Fruit fly (Drosophila melanogaster): ENCODE measurements around the gene crp.

The crp gene

DNA sequence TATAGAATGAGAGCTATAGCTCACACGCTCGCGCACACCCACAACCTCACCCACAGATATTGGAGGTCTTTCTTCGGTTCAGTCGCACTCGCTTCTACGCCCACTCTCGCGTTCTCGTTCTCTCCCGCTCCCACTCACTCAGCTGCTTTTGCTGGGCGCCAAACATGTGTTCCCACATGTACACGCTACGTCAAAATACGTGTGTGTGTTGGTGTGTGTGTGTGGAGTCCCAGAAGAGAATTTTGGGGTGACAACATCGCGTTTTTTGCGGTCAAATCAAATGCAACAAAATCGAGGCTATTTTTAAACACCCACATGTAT is 16.1 kb downstream of the crp start (continued):
- no peak for TF ChIP-seq esg (GFP tag; conservative IDR thresholded peaks at IDR 0.05)
- TF ChIP-seq da (GFP tag; optimal IDR thresholded peaks at IDR 0.05): peak; percentile 55
- TF ChIP-seq Fer1 (GFP tag; optimal IDR thresholded peaks at IDR 0.05): peak; percentile 33
- peak; percentile 71 for TF ChIP-seq sug (tag; optimal IDR thresholded peaks at IDR 0.05)
- no peak for TF ChIP-seq Nf-YB (GFP tag; optimal IDR thresholded peaks at IDR 0.05)
- no peak for TF ChIP-seq CG7271 (tag; optimal IDR thresholded peaks at IDR 0.05)
- peak; percentile 13 for TF ChIP-seq CG11504 (tag; optimal IDR thresholded peaks at IDR 0.05)
- peak; percentile 21 for TF ChIP-seq gro (GFP tag; optimal IDR thresholded peaks at IDR 0.05)
- TF ChIP-seq jing (GFP tag; optimal IDR thresholded peaks at IDR 0.05): no peak
- peak; percentile 89 for TF ChIP-seq ftz-f1 (GFP tag; optimal IDR thresholded peaks at IDR 0.05)
- no peak for TF ChIP-seq CG4820 (GFP tag; optimal IDR thresholded peaks at IDR 0.05)
- no peak for TF ChIP-seq CG4424 (GFP tag; optimal IDR thresholded peaks at IDR 0.05)
- TF ChIP-seq CG8089 (GFP tag; optimal IDR thresholded peaks at IDR 0.05): no peak
- TF ChIP-seq CG1832 (GFP tag; optimal IDR thresholded peaks at IDR 0.05): peak; percentile 89
- TF ChIP-seq bcd (GFP tag; optimal IDR thresholded peaks at IDR 0.05): no peak
- TF ChIP-seq Side (GFP tag; optimal IDR thresholded peaks at IDR 0.05): peak; percentile 6
- TF ChIP-seq luna (GFP tag; optimal IDR thresholded peaks at IDR 0.05): peak; percentile 13
- no peak for TF ChIP-seq fd64A (GFP tag; optimal IDR thresholded peaks at IDR 0.05)
- no peak for TF ChIP-seq Dad (GFP tag; optimal IDR thresholded peaks at IDR 0.05)
- TF ChIP-seq kah (GFP tag; optimal IDR thresholded peaks at IDR 0.05): peak; percentile 23
- peak; percentile 62 for TF ChIP-seq chn (GFP tag; optimal IDR thresholded peaks at IDR 0.05)
- peak in 1 of 2 experiments; percentile 17 for TF ChIP-seq Pdp1 (GFP tag; optimal IDR thresholded peaks at IDR 0.05)
- peak; percentile 65 for TF ChIP-seq run (tag; optimal IDR thresholded peaks at IDR 0.05)
- TF ChIP-seq Fer3 (tag; optimal IDR thresholded peaks at IDR 0.05): no peak
- TF ChIP-seq CG12769 (tag; optimal IDR thresholded peaks at IDR 0.05): peak; percentile 97
- TF ChIP-seq Trl (optimal IDR thresholded peaks at IDR 0.05): peak; percentile 66 to 89
- TF ChIP-seq Trl (GFP tag; optimal IDR thresholded peaks at IDR 0.05): no peak
- TF ChIP-seq mirr (GFP tag; optimal IDR thresholded peaks at IDR 0.05): peak; percentile 88
- peak; percentile 71 for TF ChIP-seq CG10543 (GFP tag; optimal IDR thresholded peaks at IDR 0.05)

- TF ChIP-seq CG10654 (GFP tag; optimal IDR thresholded peaks at IDR 0.05) (no peak), CG7839 (tag; optimal IDR thresholded peaks at IDR 0.05) (peak; percentile 33), CG2199 (GFP tag; IDR thresholded peaks at IDR 0.05) (no peak), ase (GFP tag; IDR thresholded peaks at IDR 0.05) (no peak), CG12104 (GFP tag; optimal IDR thresholded peaks at IDR 0.05) (no peak), CG8281 (tag; optimal IDR thresholded peaks at IDR 0.05) (no peak), E2f2 (GFP tag; IDR thresholded peaks at IDR 0.05) (no peak), Tbp (GFP tag; optimal IDR thresholded peaks at IDR 0.05) (no peak), CG8478 (optimal IDR thresholded peaks at IDR 0.05) (no peak), Dfd (GFP tag; optimal IDR thresholded peaks at IDR 0.05) (no peak), Deaf1 (tag; optimal IDR thresholded peaks at IDR 0.05) (peak; percentile 6), ttk (GFP tag; IDR thresholded peaks at IDR 0.05) (no peak), amos (GFP tag; IDR thresholded peaks at IDR 0.05; ENCODE audit: partially characterized antibody) (no peak), CG8944 (GFP tag; optimal IDR thresholded peaks at IDR 0.05) (no peak), CG6813 (GFP tag; optimal IDR thresholded peaks at IDR 0.05) (no peak), CG18599 (GFP tag; optimal IDR thresholded peaks at IDR 0.05) (peak; percentile 46), tna (GFP tag; IDR thresholded peaks at IDR 0.05; ENCODE audit: partially characterized antibody) (no peak), CHES-1-like (GFP tag; optimal IDR thresholded peaks at IDR 0.05) (peak; percentile 22), Oaz (GFP tag; IDR thresholded peaks at IDR 0.05) (no peak), Sry-δ (GFP tag; optimal IDR thresholded peaks at IDR 0.05) (no peak), gcm (GFP tag; optimal IDR thresholded peaks at IDR 0.05) (no peak), caup (GFP tag; optimal IDR thresholded peaks at IDR 0.05; ENCODE audit: severe bottlenecking) (peak; percentile 1), grau (tag; optimal IDR thresholded peaks at IDR 0.05) (peak; percentile 22)
These were observed 16.7 kb downstream of the crp start for dm6 chr2L:16270667-16271485.

Measured in whole organism, embryonic.